Fruit fly (Drosophila melanogaster) whole organism, embryonic: ENCODE measurements around the gene FucTD.

Experiments
- B-H2 ChIP-seq: fragments of 200-800 bp; sonication (Bioruptor generic); optimal IDR thresholded peaks from 2 replicates; lab custom pipeline; 2018; ENCODE audit warnings: missing biosample characterization, mild to moderate bottlenecking, missing genetic modification characterization
- Bdp1 ChIP-seq: fragments of 200-800 bp; sonication (Bioruptor generic); optimal IDR thresholded peaks from 3 replicates; lab custom pipeline; 2016; ENCODE audit warnings: missing biosample characterization, missing genetic modification characterization
- Blimp-1 ChIP-seq: fragments of 200-800 bp; sonication (Bioruptor generic); optimal IDR thresholded peaks from 3 replicates; lab custom pipeline; 2018; ENCODE audit warnings: missing biosample characterization, missing genetic modification characterization, mild to moderate bottlenecking, moderate library complexity, missing genetic modification reagents
- BtbVII ChIP-seq: fragments of 200-800 bp; sonication (Bioruptor generic); optimal IDR thresholded peaks from 3 replicates; lab custom pipeline; 2017; ENCODE audit warnings: missing biosample characterization, mild to moderate bottlenecking, missing genetic modification characterization
- CG11695 ChIP-seq: fragments of 200-800 bp; sonication (Bioruptor generic); IDR thresholded peaks from 3 replicates; pipeline ENCODE4 v1.3.6; 2022; ENCODE audit warnings: missing biosample characterization, missing genetic modification characterization
- CG1603 ChIP-seq: fragments of 200-800 bp; sonication (Bioruptor generic); optimal IDR thresholded peaks from 2 replicates; lab custom pipeline; 2019; ENCODE audit warnings: missing biosample characterization, mild to moderate bottlenecking, missing genetic modification characterization, moderate library complexity
- CG17361 ChIP-seq: fragments of 200-800 bp; sonication (Bioruptor generic); IDR thresholded peaks from 3 replicates; pipeline ENCODE4 v1.3.6; 2022; ENCODE audit warnings: missing biosample characterization, missing genetic modification characterization
- CG18262 ChIP-seq: fragments of 200-800 bp; optimal IDR thresholded peaks from 3 replicates; lab custom pipeline; 2019; ENCODE audit warnings: missing biosample characterization, mild to moderate bottlenecking, missing genetic modification characterization, moderate library complexity
- CG2202 ChIP-seq: fragments of 200-800 bp; sonication (Bioruptor generic); optimal IDR thresholded peaks from 2 replicates; lab custom pipeline; 2018; ENCODE audit warnings: missing biosample characterization, mild to moderate bottlenecking, missing genetic modification characterization
- CG2712 ChIP-seq: fragments of 200-800 bp; optimal IDR thresholded peaks from 3 replicates; lab custom pipeline; 2019; ENCODE audit warnings: missing biosample characterization, mild to moderate bottlenecking, missing genetic modification characterization, moderate library complexity
- CG32532 ChIP-seq: fragments of 200-800 bp; sonication (Bioruptor generic); IDR thresholded peaks from 2 replicates; pipeline ENCODE4 v1.3.6; 2022; ENCODE audit warnings: missing biosample characterization, missing genetic modification characterization
- CG33213 ChIP-seq: fragments of 200-800 bp; sonication (Bioruptor generic); optimal IDR thresholded peaks from 3 replicates; lab custom pipeline; 2016; ENCODE audit warnings: missing biosample characterization, missing genetic modification characterization
- CG34376 ChIP-seq: fragments of 200-800 bp; sonication (Bioruptor generic); optimal IDR thresholded peaks from 2 replicates; lab custom pipeline; 2018; ENCODE audit warnings: missing biosample characterization, mild to moderate bottlenecking, missing genetic modification characterization
- CG3726 ChIP-seq: fragments of 200-800 bp; sonication (Bioruptor generic); IDR thresholded peaks from 3 replicates; pipeline ENCODE4, ENCODE4 v1.3.6; 2022; ENCODE audit warnings: missing biosample characterization, missing genetic modification characterization
- CG4328 ChIP-seq: fragments of 200-800 bp; sonication (Bioruptor generic); optimal IDR thresholded peaks from 3 replicates; lab custom pipeline; 2017; ENCODE audit warnings: missing biosample characterization, missing genetic modification reagents, missing genetic modification characterization
- CG8924 ChIP-seq: fragments of 200-800 bp; optimal IDR thresholded peaks from 3 replicates; lab custom pipeline; 2019; ENCODE audit warnings: missing biosample characterization, mild to moderate bottlenecking, missing genetic modification characterization, moderate library complexity
- CG8944 ChIP-seq: fragments of 200-800 bp; sonication (Bioruptor generic); optimal IDR thresholded peaks from 3 replicates; lab custom pipeline; 2016; ENCODE audit warnings: missing biosample characterization, missing genetic modification characterization
- CG9727 ChIP-seq: fragments of 200-800 bp; sonication (Bioruptor generic); optimal IDR thresholded peaks from 3 replicates; lab custom pipeline; 2017; ENCODE audit warnings: missing biosample characterization, mild to moderate bottlenecking, missing genetic modification characterization
- CG9876 ChIP-seq: fragments of 200-800 bp; sonication (Bioruptor generic); optimal IDR thresholded peaks from 2 replicates; lab custom pipeline; 2016; ENCODE audit warnings: missing biosample characterization, missing genetic modification characterization
- Camta ChIP-seq: fragments of 200-800 bp; sonication (Bioruptor generic); optimal IDR thresholded peaks from 2 replicates; lab custom pipeline; 2016; ENCODE audit warnings: missing biosample characterization, missing genetic modification characterization
- Dek ChIP-seq: fragments of 200-800 bp; sonication (Bioruptor generic); optimal IDR thresholded peaks from 3 replicates; lab custom pipeline; 2019; ENCODE audit warnings: missing biosample characterization, mild to moderate bottlenecking, missing genetic modification characterization, moderate library complexity
- Fer1 ChIP-seq: fragments of 200-800 bp; sonication (Bioruptor generic); optimal IDR thresholded peaks from 2 replicates; lab custom pipeline; 2017; ENCODE audit warnings: missing biosample characterization, mild to moderate bottlenecking, missing genetic modification characterization
- Mad ChIP-seq: fragments of 200-800 bp; sonication (Bioruptor generic); optimal IDR thresholded peaks from 2 replicates; lab custom pipeline; 2016; ENCODE audit warnings: missing biosample characterization, missing genetic modification characterization
- Ptx1 ChIP-seq: fragments of 200-800 bp; sonication (Bioruptor generic); IDR thresholded peaks from 2 replicates; pipeline ENCODE4 v1.3.6; 2022; ENCODE audit warnings: missing biosample characterization, missing genetic modification characterization
- Side ChIP-seq: fragments of 200-800 bp; sonication (Bioruptor generic); optimal IDR thresholded peaks from 2 replicates; lab custom pipeline; 2016; ENCODE audit warnings: missing biosample characterization, missing genetic modification characterization
- Xrp1 ChIP-seq: fragments of 200-800 bp; sonication (Bioruptor generic); IDR thresholded peaks from 2 replicates; pipeline ENCODE4 v1.3.6; 2022; ENCODE audit warnings: missing biosample characterization, missing genetic modification characterization
- YL-1 ChIP-seq: fragments of 200-800 bp; sonication (Bioruptor generic); optimal IDR thresholded peaks from 3 replicates; lab custom pipeline; 2017; ENCODE audit warnings: missing biosample characterization, mild to moderate bottlenecking, missing genetic modification characterization
- al ChIP-seq: fragments of 200-800 bp; sonication (Bioruptor generic); IDR thresholded peaks from 2 replicates; pipeline ENCODE4 v1.3.6; 2022; ENCODE audit warnings: missing biosample characterization, missing genetic modification characterization
- bsh ChIP-seq, 2 experiments: fragments of 200-800 bp; sonication (Bioruptor generic); optimal IDR thresholded peaks; 2 replicates each; lab custom pipeline; 2017 to 2018; ENCODE audit warnings: mild to moderate bottlenecking in 2 of 2, missing biosample characterization in 2 of 2, missing genetic modification characterization in 2 of 2, moderate library complexity in 1 of 2
- chm ChIP-seq: fragments of 200-800 bp; sonication (Bioruptor generic); IDR thresholded peaks from 2 replicates; pipeline ENCODE4 v1.3.6; 2022; ENCODE audit warnings: missing biosample characterization, missing genetic modification characterization
- ci ChIP-seq: fragments of 200-800 bp; sonication (Bioruptor generic); IDR thresholded peaks from 3 replicates; pipeline ENCODE4 v1.3.6; 2022; ENCODE audit warnings: missing biosample characterization, missing genetic modification characterization
- crc ChIP-seq: fragments of 200-800 bp; sonication (Bioruptor generic); optimal IDR thresholded peaks from 2 replicates; lab custom pipeline; 2016; ENCODE audit warnings: missing biosample characterization, missing genetic modification characterization
- ems ChIP-seq: fragments of 200-800 bp; sonication (Bioruptor generic); optimal IDR thresholded peaks from 3 replicates; lab custom pipeline; 2016; ENCODE audit warnings: missing biosample characterization, missing genetic modification characterization
- ewg ChIP-seq: fragments of 200-800 bp; sonication (Bioruptor generic); optimal IDR thresholded peaks from 3 replicates; lab custom pipeline; 2017; ENCODE audit warnings: mild to moderate bottlenecking, missing biosample characterization, missing genetic modification reagents, missing genetic modification characterization
- fd3F ChIP-seq: fragments of 200-800 bp; sonication (Bioruptor generic); optimal IDR thresholded peaks from 2 replicates; lab custom pipeline; 2018; ENCODE audit warnings: missing biosample characterization, mild to moderate bottlenecking, missing genetic modification characterization, moderate library complexity
- gem ChIP-seq: fragments of 200-800 bp; sonication (Bioruptor generic); optimal IDR thresholded peaks from 2 replicates; lab custom pipeline; 2019; ENCODE audit warnings: missing biosample characterization, mild to moderate bottlenecking, missing genetic modification characterization, moderate library complexity
- kah ChIP-seq: fragments of 200-800 bp; sonication (Bioruptor generic); optimal IDR thresholded peaks from 2 replicates; lab custom pipeline; 2018; ENCODE audit warnings: missing biosample characterization, mild to moderate bottlenecking, missing genetic modification characterization
- kay ChIP-seq: fragments of 200-800 bp; sonication (Bioruptor generic); optimal IDR thresholded peaks from 2 replicates; lab custom pipeline; 2016; ENCODE audit warnings: missing biosample characterization, missing genetic modification characterization
- ken ChIP-seq: fragments of 200-800 bp; sonication (Bioruptor generic); IDR thresholded peaks from 3 replicates; pipeline ENCODE4 v1.3.6; 2022; ENCODE audit warnings: missing biosample characterization, missing genetic modification characterization
- lilli ChIP-seq: fragments of 200-800 bp; sonication (Bioruptor generic); optimal IDR thresholded peaks from 3 replicates; lab custom pipeline; 2016; ENCODE audit warnings: missing biosample characterization, missing genetic modification characterization
- lola ChIP-seq, 3 experiments: fragments of >200 bp in 2 of 3; fragments of 200-800 bp in 1 of 3; sonication (Bioruptor generic) in 1 of 3; optimal IDR thresholded peaks; 2 replicates each; lab custom pipeline; 2017 to 2019; ENCODE audit warnings: missing biosample characterization in 3 of 3, missing genetic modification characterization in 3 of 3, mild to moderate bottlenecking in 1 of 3, moderate library complexity in 1 of 3
- luna ChIP-seq: fragments of 200-800 bp; sonication (Bioruptor generic); optimal IDR thresholded peaks from 2 replicates; lab custom pipeline; 2016; ENCODE audit warnings: missing biosample characterization, missing genetic modification characterization
- nerfin-2 ChIP-seq: fragments of 200-800 bp; sonication (Bioruptor generic); IDR thresholded peaks from 2 replicates; pipeline ENCODE4 v1.3.6; 2022; ENCODE audit warnings: missing biosample characterization, missing genetic modification characterization; ENCODE audit not compliant: partially characterized antibody
- p53 ChIP-seq: fragments of 200-800 bp; sonication (Bioruptor generic); optimal IDR thresholded peaks from 2 replicates; lab custom pipeline; 2016; ENCODE audit warnings: missing biosample characterization, missing genetic modification characterization
- pita ChIP-seq: fragments of 200-800 bp; sonication (Bioruptor generic); optimal IDR thresholded peaks from 2 replicates; lab custom pipeline; 2017; ENCODE audit warnings: missing biosample characterization, mild to moderate bottlenecking, missing genetic modification characterization
- schlank ChIP-seq: fragments of 200-800 bp; sonication (Bioruptor generic); optimal IDR thresholded peaks from 2 replicates; lab custom pipeline; 2018; ENCODE audit warnings: missing biosample characterization, mild to moderate bottlenecking, missing genetic modification characterization
- sna ChIP-seq: fragments of 200-800 bp; sonication (Bioruptor generic); IDR thresholded peaks from 2 replicates; pipeline ENCODE4 v1.3.6; 2022; ENCODE audit warnings: missing biosample characterization, missing genetic modification characterization; ENCODE audit not compliant: partially characterized antibody
- z ChIP-seq: fragments of 200-800 bp; sonication (Bioruptor generic); IDR thresholded peaks from 3 replicates; pipeline ENCODE4 v1.3.6; 2022; ENCODE audit warnings: missing biosample characterization, missing genetic modification characterization
- zen2 ChIP-seq: fragments of 200-800 bp; sonication (Bioruptor generic); IDR thresholded peaks from 3 replicates; pipeline ENCODE4 v1.3.6; 2022; ENCODE audit warnings: missing biosample characterization, missing genetic modification characterization; ENCODE audit not compliant: partially characterized antibody
- zf30C ChIP-seq: fragments of 200-800 bp; sonication (Bioruptor generic); optimal IDR thresholded peaks from 3 replicates; lab custom pipeline; 2018; ENCODE audit warnings: missing biosample characterization, mild to moderate bottlenecking, missing genetic modification characterization
- zfh1 ChIP-seq: fragments of 200-800 bp; sonication (Bioruptor generic); IDR thresholded peaks from 3 replicates; pipeline ENCODE4 v1.3.6; 2022; ENCODE audit warnings: missing biosample characterization, missing genetic modification characterization

FucTD gene

DNA sequence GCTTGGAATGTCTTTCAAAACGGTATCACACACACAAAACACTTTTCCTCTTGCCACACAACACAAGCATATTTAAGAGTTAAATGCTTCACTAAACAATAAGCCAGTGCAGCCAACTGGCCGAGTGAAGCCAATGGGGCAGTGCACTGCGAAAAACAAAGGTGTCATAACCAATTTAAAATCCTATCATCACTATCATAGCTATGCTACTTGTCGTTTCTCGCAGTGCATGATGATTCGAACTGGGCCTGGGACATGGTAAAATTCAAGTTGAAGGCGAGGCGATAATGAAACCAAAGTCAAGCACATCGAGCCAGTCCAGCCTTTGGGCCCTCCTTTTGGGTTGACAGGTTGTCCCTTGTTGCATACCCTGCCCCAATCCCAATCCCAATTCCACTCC is 2.8 kb downstream of the FucTD start (continued):
- TF ChIP-seq kay (GFP tag; lab: Kevin White, UChicago) (no peak), Mad (no peak), CG34376 (GFP tag; lab: Kevin White, UChicago) (no peak), schlank (tag; lab: Kevin White, UChicago) (no peak), sna (no peak), crc (no peak), Ptx1 (peak; percentile 24; the same call in 1 of the 2 replicates), CG32532 (GFP tag; lab: Robert Waterston, UW) (no peak), Side (GFP tag; lab: Kevin White, UChicago) (no peak), Xrp1 (GFP tag; lab: Robert Waterston, UW) (0 out of 2 replicates have a peak, but pooled peaks have one; percentile 20), CG11695 (no peak), zen2 (GFP tag; lab: Robert Waterston, UW) (no peak), CG9876 (no peak), lilli (GFP tag; lab: Kevin White, UChicago) (no peak), al (GFP tag; lab: Robert Waterston, UW) (no peak), luna (GFP tag; lab: Kevin White, UChicago) (no peak), CG9727 (GFP tag; lab: Kevin White, UChicago) (no peak), ci (GFP tag; lab: Robert Waterston, UW) (no peak; the same call in 2 of the 3 replicates), ken (GFP tag; lab: Robert Waterston, UW) (no peak), z (peak; percentile 49; the same call in 1 of the 3 replicates), p53 (no peak), CG17361 (0 out of 3 replicates have a peak, but pooled peaks have one; percentile 24), kah (no peak), Bdp1 (GFP tag; lab: Kevin White, UChicago) (no peak), nerfin-2 (GFP tag; lab: Robert Waterston, UW) (no peak), Dek (no peak), CG8924 (tag; lab: Kevin White, UChicago) (no peak), ewg (GFP tag; lab: Kevin White, UChicago) (no peak), pita (no peak), YL-1 (GFP tag; lab: Kevin White, UChicago) (no peak), Camta (no peak), chm (no peak), CG33213 (GFP tag; lab: Kevin White, UChicago) (no peak), CG3726 (no peak), fd3F (GFP tag; lab: Kevin White, UChicago) (no peak), gem (no peak), CG2202 (no peak), lola (GFP tag; optimal IDR thresholded peaks at IDR 0.05; lab: Kevin White, UChicago) (no peak), CG18262 (peak; percentile 37), CG8944 (no peak), B-H2 (GFP tag; lab: Kevin White, UChicago) (no peak), zfh1 (GFP tag; lab: Robert Waterston, UW) (0 out of 3 replicates have a peak, but pooled peaks have one; percentile 29), CG1603 (peak; percentile 28), BtbVII (GFP tag; lab: Kevin White, UChicago) (no peak), zf30C (peak; percentile 54), Blimp-1 (GFP tag; lab: Kevin White, UChicago) (peak; percentile 1), Fer1 (GFP tag; lab: Kevin White, UChicago) (no peak), CG4328 (GFP tag; lab: Kevin White, UChicago) (no peak), ems (GFP tag; lab: Kevin White, UChicago) (no peak), CG2712 (tag; lab: Kevin White, UChicago) (peak; percentile 12), bsh (GFP tag; optimal IDR thresholded peaks at IDR 0.05; lab: Kevin White, UChicago) (peak in 1 of 2 experiments; percentile 17)
